Worm (Caenorhabditis elegans) whole organism, L2 larva: ENCODE results near the gene strd-1.

Experiments used
- F13H6.1 ChIP-seq: sonication (generic microtip); optimal IDR thresholded peaks from 2 replicates; lab custom pipeline; 2016; ENCODE audit warnings: missing genetic modification characterization, missing compliant biosample characterization
- ZK546.5 ChIP-seq: sonication (generic microtip); optimal IDR thresholded peaks from 2 replicates; lab custom pipeline; 2017; ENCODE audit warnings: missing biosample characterization, missing genetic modification characterization
- ama-1 ChIP-seq: fragments of 150-350 bp; optimal IDR thresholded peaks from 2 replicates; lab custom pipeline; 2018; ENCODE audit warnings: inconsistent platforms
- blmp-1 ChIP-seq: sonication (generic microtip); optimal IDR thresholded peaks from 2 replicates; lab custom pipeline; 2017; ENCODE audit warnings: missing genetic modification characterization, mild to moderate bottlenecking, missing compliant biosample characterization, antibody characterized with exemption, moderate library complexity; ENCODE audit not compliant: insufficient read depth
- ceh-16 ChIP-seq: fragments of 150-350 bp; optimal IDR thresholded peaks from 2 replicates; lab custom pipeline; 2014; ENCODE audit warnings: missing biosample characterization, missing genetic modification characterization
- ceh-82 ChIP-seq: fragments of 150-350 bp; optimal IDR thresholded peaks from 2 replicates; lab custom pipeline; 2014; ENCODE audit warnings: missing biosample characterization, missing genetic modification characterization
- mdl-1 ChIP-seq, 2 experiments: fragments of 150-350 bp in 1 of 2; sonication (generic microtip) in 1 of 2; optimal IDR thresholded peaks; 2 replicates each; lab custom pipeline; 2017; ENCODE audit warnings: missing biosample characterization in 2 of 2, missing genetic modification characterization in 2 of 2
- nhr-12 ChIP-seq: fragments of 150-350 bp; optimal IDR thresholded peaks from 2 replicates; lab custom pipeline; 2014; ENCODE audit warnings: missing biosample characterization, missing genetic modification characterization
- nhr-77 ChIP-seq: fragments of 150-350 bp; optimal IDR thresholded peaks from 2 replicates; lab custom pipeline; 2014; ENCODE audit warnings: missing biosample characterization, missing genetic modification characterization
- unc-39 ChIP-seq: fragments of 150-350 bp; optimal IDR thresholded peaks from 2 replicates; lab custom pipeline; 2014; ENCODE audit warnings: missing biosample characterization, missing genetic modification characterization

DNA sequence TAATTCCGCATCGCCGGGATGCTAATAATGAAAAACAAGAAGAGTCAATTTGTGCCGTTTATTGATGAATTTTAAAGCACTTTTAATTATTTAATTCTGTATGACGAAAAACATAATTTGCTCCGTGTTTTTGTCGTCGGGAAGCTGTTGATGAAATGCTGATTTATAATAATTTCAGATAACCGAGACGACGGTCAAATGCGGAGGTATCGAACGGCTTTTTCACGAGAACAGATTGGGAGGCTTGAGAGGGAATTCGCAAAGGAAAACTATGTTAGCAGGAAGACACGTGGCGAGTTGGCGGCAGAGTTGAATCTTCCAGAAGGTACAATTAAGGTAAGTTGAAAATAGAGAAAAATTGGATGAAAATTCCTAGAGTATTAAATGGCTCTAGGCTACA, 23.7 kb upstream of the strd-1 start:
- TF ChIP-seq F13H6.1 (tag; lab: Kevin White, UChicago), result no peak
- no peak for TF ChIP-seq ceh-82 (tag; lab: Kevin White, UChicago)
- no peak for TF ChIP-seq nhr-12
- no peak for TF ChIP-seq nhr-77
- TF ChIP-seq ceh-16, result no peak
- TF ChIP-seq unc-39 (tag; lab: Kevin White, UChicago), result no peak
- TF ChIP-seq blmp-1 (tag; lab: Kevin White, UChicago), result no peak
- TF ChIP-seq ama-1, result no peak
- TF ChIP-seq mdl-1 (tag; optimal IDR thresholded peaks at IDR 0.05; lab: Kevin White, UChicago), result no peak
- TF ChIP-seq ZK546.5, result no peak
